Worm (Caenorhabditis elegans) whole organism, young adult: ENCODE data around the gene unc-80.

Source experiments
- B0035.1 ChIP-seq: sonication (generic microtip); optimal IDR thresholded peaks from 2 replicates; lab custom pipeline; 2016; ENCODE audit warnings: missing genetic modification characterization, mild to moderate bottlenecking, missing compliant biosample characterization, missing genotype, missing genetic modification reagents
- B0336.3 ChIP-seq: fragments of 200-800 bp; sonication (Bioruptor generic); IDR thresholded peaks from 2 replicates; pipeline ENCODE4 v1.3.6; 2022; ENCODE audit warnings: missing genetic modification characterization, missing compliant biosample characterization
- F22D6.2 ChIP-seq: sonication (generic microtip); optimal IDR thresholded peaks from 2 replicates; lab custom pipeline; 2016; ENCODE audit warnings: mild to moderate bottlenecking, missing genetic modification characterization, missing compliant biosample characterization
- F37B4.10 ChIP-seq: fragments of 200-800 bp; sonication (Bioruptor generic); IDR thresholded peaks from 2 replicates; pipeline ENCODE4 v1.3.6; 2022; ENCODE audit warnings: missing genetic modification characterization, missing compliant biosample characterization
- F52B5.7 ChIP-seq: sonication (generic microtip); optimal IDR thresholded peaks from 2 replicates; lab custom pipeline; 2016; ENCODE audit warnings: mild to moderate bottlenecking, missing genetic modification characterization, missing compliant biosample characterization
- Y53F4B.3 ChIP-seq: fragments of 200-800 bp; sonication (Bioruptor generic); IDR thresholded peaks from 2 replicates; pipeline ENCODE4 v1.3.6; 2022; ENCODE audit warnings: missing genetic modification reagents, missing genetic modification characterization, missing compliant biosample characterization
- Y67H2A.10 ChIP-seq: fragments of 200-800 bp; sonication (Bioruptor generic); conservative IDR thresholded peaks from 2 replicates; pipeline ENCODE4 v1.3.6; 2022; ENCODE audit warnings: missing genetic modification reagents, missing genetic modification characterization, missing compliant biosample characterization
- Y95B8A.8 ChIP-seq: fragments of 200-800 bp; sonication (Bioruptor generic); IDR thresholded peaks from 2 replicates; pipeline ENCODE4 v1.3.6; 2022; ENCODE audit warnings: missing genetic modification reagents, missing genetic modification characterization, missing compliant biosample characterization
- ama-1 ChIP-seq, 3 experiments: fragments of 150-350 bp in 1 of 3; sonication (generic microtip) in 2 of 3; optimal IDR thresholded peaks; 2 replicates each; lab custom pipeline; 2014 to 2018; ENCODE audit warnings: missing biosample characterization in 2 of 3, missing genetic modification characterization in 2 of 3, missing genetic modification reagents in 2 of 3
- athp-1 ChIP-seq: sonication (generic microtip); optimal IDR thresholded peaks from 2 replicates; lab custom pipeline; 2017; ENCODE audit warnings: mild to moderate bottlenecking, missing genetic modification characterization, missing compliant biosample characterization
- attf-3 ChIP-seq: fragments of 200-800 bp; sonication (Bioruptor generic); conservative IDR thresholded peaks from 2 replicates; pipeline ENCODE4 v1.3.6; 2022; ENCODE audit warnings: missing genetic modification reagents, missing genetic modification characterization, missing compliant biosample characterization
- bed-2 ChIP-seq: fragments of 200-800 bp; sonication (Bioruptor generic); IDR thresholded peaks from 2 replicates; pipeline ENCODE4 v1.3.6; 2022; ENCODE audit warnings: missing genetic modification reagents, missing genetic modification characterization, missing compliant biosample characterization
- cebp-2 ChIP-seq: fragments of 200-800 bp; sonication (Bioruptor generic); IDR thresholded peaks from 2 replicates; pipeline ENCODE4 v1.3.6; 2022; ENCODE audit warnings: missing genetic modification characterization, missing compliant biosample characterization
- ceh-100 ChIP-seq: fragments of 200-800 bp; sonication (Bioruptor generic); IDR thresholded peaks from 2 replicates; pipeline ENCODE4 v1.3.6; 2022; ENCODE audit warnings: missing genetic modification reagents, missing genetic modification characterization, missing compliant biosample characterization
- chd-7 ChIP-seq: sonication (generic microtip); optimal IDR thresholded peaks from 2 replicates; lab custom pipeline; 2016; ENCODE audit warnings: mild to moderate bottlenecking, missing genetic modification characterization, moderate library complexity, missing compliant biosample characterization
- die-1 ChIP-seq: sonication (generic microtip); optimal IDR thresholded peaks from 2 replicates; lab custom pipeline; 2016; ENCODE audit warnings: missing genotype, mild to moderate bottlenecking, missing genetic modification characterization, missing compliant biosample characterization
- egrh-3 ChIP-seq: fragments of 200-800 bp; sonication (Bioruptor generic); IDR thresholded peaks from 2 replicates; pipeline ENCODE4 v1.3.6; 2022; ENCODE audit warnings: missing genetic modification reagents, missing genetic modification characterization, missing compliant biosample characterization
- ekl-4 ChIP-seq: fragments of 200-800 bp; sonication (Bioruptor generic); IDR thresholded peaks from 2 replicates; pipeline ENCODE4 v1.3.6; 2022; ENCODE audit warnings: missing genetic modification reagents, missing genetic modification characterization, missing compliant biosample characterization
- ets-4 ChIP-seq: fragments of 200-800 bp; sonication (Bioruptor generic); optimal IDR thresholded peaks from 2 replicates; lab custom pipeline; 2018; ENCODE audit warnings: mild to moderate bottlenecking, missing genetic modification characterization, missing compliant biosample characterization
- fkh-3 ChIP-seq: sonication (generic microtip); optimal IDR thresholded peaks from 2 replicates; lab custom pipeline; 2016; ENCODE audit warnings: mild to moderate bottlenecking, missing genetic modification characterization, missing compliant biosample characterization
- him-1 ChIP-seq: sonication (generic microtip); optimal IDR thresholded peaks from 2 replicates; lab custom pipeline; 2016; ENCODE audit warnings: missing genotype, missing genetic modification reagents, missing genetic modification characterization, missing compliant biosample characterization
- hlh-12 ChIP-seq: sonication (generic microtip); optimal IDR thresholded peaks from 2 replicates; lab custom pipeline; 2016; ENCODE audit warnings: missing genetic modification characterization, missing compliant biosample characterization
- hmg-20 ChIP-seq: fragments of 200-800 bp; sonication (Bioruptor generic); IDR thresholded peaks from 2 replicates; pipeline ENCODE4 v1.3.6; 2022; ENCODE audit warnings: missing genetic modification reagents, missing genetic modification characterization, missing compliant biosample characterization
- hrde-1 ChIP-seq: sonication (generic microtip); optimal IDR thresholded peaks from 2 replicates; lab custom pipeline; 2016; ENCODE audit warnings: missing genetic modification characterization, mild to moderate bottlenecking, missing compliant biosample characterization, moderate library complexity, missing genotype, missing genetic modification reagents, borderline replicate concordance
- hsf-1 ChIP-seq: fragments of 200-800 bp; sonication (Bioruptor generic); IDR thresholded peaks from 2 replicates; pipeline ENCODE4 v1.3.6; 2022; ENCODE audit warnings: missing genetic modification reagents, missing genetic modification characterization, missing compliant biosample characterization
- let-607 ChIP-seq, 2 experiments: fragments of 200-800 bp in 1 of 2; sonication (Bioruptor generic) in 1 of 2; sonication (generic microtip) in 1 of 2; optimal IDR thresholded peaks; 2 replicates each; lab custom pipeline; 2016 to 2018; ENCODE audit warnings: mild to moderate bottlenecking in 2 of 2, missing compliant biosample characterization in 2 of 2, missing genetic modification characterization in 2 of 2, moderate library complexity in 2 of 2, missing genotype in 1 of 2
- lin-26 ChIP-seq: fragments of 200-800 bp; sonication (Bioruptor generic); IDR thresholded peaks from 2 replicates; pipeline ENCODE4 v1.3.6; 2022; ENCODE audit warnings: missing genetic modification reagents, missing genetic modification characterization, missing compliant biosample characterization
- lin-35 ChIP-seq, 3 experiments: fragments of 150-350 bp in 2 of 3; sonication (generic microtip) in 1 of 3; optimal IDR thresholded peaks; 2 replicates each; lab custom pipeline; 2014 to 2018; ENCODE audit warnings: missing biosample characterization in 3 of 3, missing genetic modification characterization in 3 of 3, missing genetic modification reagents in 3 of 3
- lin-40 ChIP-seq: sonication (generic microtip); optimal IDR thresholded peaks from 2 replicates; lab custom pipeline; 2016; ENCODE audit warnings: missing genetic modification characterization, mild to moderate bottlenecking, missing compliant biosample characterization, missing genotype, missing genetic modification reagents
- lir-1 ChIP-seq: fragments of 200-800 bp; sonication (Bioruptor generic); conservative IDR thresholded peaks from 2 replicates; pipeline ENCODE4 v1.3.6; 2022; ENCODE audit warnings: missing genetic modification reagents, missing genetic modification characterization, missing compliant biosample characterization
- madf-10 ChIP-seq: sonication (generic microtip); optimal IDR thresholded peaks from 2 replicates; lab custom pipeline; 2016; ENCODE audit warnings: mild to moderate bottlenecking, missing genetic modification characterization, missing compliant biosample characterization
- madf-3 ChIP-seq: fragments of 200-800 bp; sonication (Bioruptor generic); IDR thresholded peaks from 2 replicates; pipeline ENCODE4 v1.3.6; 2022; ENCODE audit warnings: missing genetic modification reagents, missing genetic modification characterization, missing compliant biosample characterization
- madf-6 ChIP-seq: fragments of 200-800 bp; sonication (Bioruptor generic); IDR thresholded peaks from 2 replicates; pipeline ENCODE4 v1.3.6; 2022; ENCODE audit warnings: missing genetic modification reagents, missing genetic modification characterization, missing compliant biosample characterization
- mcd-1 ChIP-seq: fragments of 200-800 bp; sonication (Bioruptor generic); IDR thresholded peaks from 2 replicates; pipeline ENCODE4 v1.3.6; 2022; ENCODE audit warnings: missing genetic modification reagents, missing genetic modification characterization, missing compliant biosample characterization
- nhr-27 ChIP-seq: fragments of 200-800 bp; sonication (Bioruptor generic); optimal IDR thresholded peaks from 2 replicates; lab custom pipeline; 2018; ENCODE audit warnings: mild to moderate bottlenecking, missing genetic modification characterization, moderate library complexity, missing compliant biosample characterization
- nhr-90 ChIP-seq: sonication (generic microtip); optimal IDR thresholded peaks from 2 replicates; lab custom pipeline; 2016; ENCODE audit warnings: missing genotype, mild to moderate bottlenecking, missing genetic modification characterization, missing compliant biosample characterization
- pha-4 ChIP-seq: fragments of 150-350 bp; sonication (generic microtip); optimal IDR thresholded peaks from 2 replicates; lab custom pipeline; 2014; ENCODE audit warnings: missing biosample characterization, missing genetic modification reagents, missing genetic modification characterization
- rpc-1 ChIP-seq, 2 experiments: fragments of 150-350 bp in 1 of 2; sonication (generic microtip) in 1 of 2; optimal IDR thresholded peaks; 2 replicates each; lab custom pipeline; 2014 to 2018; ENCODE audit warnings: missing biosample characterization in 1 of 2, missing genetic modification characterization in 1 of 2, missing genetic modification reagents in 1 of 2, missing genotype in 1 of 2
- unc-130 ChIP-seq: sonication (generic microtip); optimal IDR thresholded peaks from 2 replicates; lab custom pipeline; 2016; ENCODE audit warnings: missing genetic modification reagents, missing genetic modification characterization, missing compliant biosample characterization
- zfh-2 ChIP-seq: fragments of 200-800 bp; sonication (Bioruptor generic); conservative IDR thresholded peaks from 2 replicates; pipeline ENCODE4 v1.3.6; 2022; ENCODE audit warnings: missing genetic modification reagents, missing genetic modification characterization, missing compliant biosample characterization
- zim-3 ChIP-seq: sonication (generic microtip); optimal IDR thresholded peaks from 2 replicates; lab custom pipeline; 2017; ENCODE audit warnings: mild to moderate bottlenecking, missing genetic modification characterization, moderate library complexity, missing compliant biosample characterization
- ztf-18 ChIP-seq: sonication (generic microtip); optimal IDR thresholded peaks from 2 replicates; lab custom pipeline; 2016; ENCODE audit warnings: missing genotype, mild to moderate bottlenecking, missing genetic modification characterization, missing compliant biosample characterization
- ztf-26 ChIP-seq: sonication (generic microtip); optimal IDR thresholded peaks from 2 replicates; lab custom pipeline; 2017; ENCODE audit warnings: missing genetic modification characterization, missing compliant biosample characterization

The unc-80 gene

ce11 chrV:20838565-20838964 is 40.8 kb upstream of the unc-80 start, which contains the start of gene exos-7:
exos-7 (plus strand) TSS chrV:20838865.
- TF ChIP-seq ets-4, result no peak
- no peak for TF ChIP-seq B0035.1 (tag; lab: Kevin White, UChicago)
- TF ChIP-seq F22D6.2 (tag; lab: Kevin White, UChicago), result no peak
- no peak for TF ChIP-seq Y53F4B.3

ce11 chrV:20841484-20841883 is 37.9 kb upstream of the unc-80 start:
- TF ChIP-seq Y95B8A.8 (GFP tag; lab: Robert Waterston, UW) (0 out of 2 replicates have a peak, but pooled peaks have one; percentile 13), unc-130 (GFP tag; lab: Kevin White, UChicago) (peak; percentile 2), cebp-2 (no peak), him-1 (peak; percentile 50), bed-2 (GFP tag; lab: Robert Waterston, UW) (no peak), ekl-4 (GFP tag; lab: Robert Waterston, UW) (0 out of 2 replicates have a peak, but pooled peaks have one; percentile 27), zim-3 (tag; lab: Kevin White, UChicago) (peak; percentile 18), B0336.3 (GFP tag; lab: Robert Waterston, UW) (peak; percentile 27; the same call in 1 of the 2 replicates), hsf-1 (peak; percentile 58; the same call in 1 of the 2 replicates), ama-1 (optimal IDR thresholded peaks at IDR 0.05; lab: Kevin White, UChicago) (no peak), ama-1 (GFP tag; optimal IDR thresholded peaks at IDR 0.05; lab: Kevin White, UChicago) (peak in 1 of 2 experiments; percentile 47), zfh-2 (GFP tag; lab: Robert Waterston, UW) (no peak), rpc-1 (optimal IDR thresholded peaks at IDR 0.05; lab: Kevin White, UChicago) (no peak), rpc-1 (tag; optimal IDR thresholded peaks at IDR 0.05; lab: Kevin White, UChicago) (no peak), ztf-18 (no peak), hmg-20 (GFP tag; lab: Robert Waterston, UW) (no peak), lin-26 (0 out of 2 replicates have a peak, but pooled peaks have one; percentile 12)

DNA sequence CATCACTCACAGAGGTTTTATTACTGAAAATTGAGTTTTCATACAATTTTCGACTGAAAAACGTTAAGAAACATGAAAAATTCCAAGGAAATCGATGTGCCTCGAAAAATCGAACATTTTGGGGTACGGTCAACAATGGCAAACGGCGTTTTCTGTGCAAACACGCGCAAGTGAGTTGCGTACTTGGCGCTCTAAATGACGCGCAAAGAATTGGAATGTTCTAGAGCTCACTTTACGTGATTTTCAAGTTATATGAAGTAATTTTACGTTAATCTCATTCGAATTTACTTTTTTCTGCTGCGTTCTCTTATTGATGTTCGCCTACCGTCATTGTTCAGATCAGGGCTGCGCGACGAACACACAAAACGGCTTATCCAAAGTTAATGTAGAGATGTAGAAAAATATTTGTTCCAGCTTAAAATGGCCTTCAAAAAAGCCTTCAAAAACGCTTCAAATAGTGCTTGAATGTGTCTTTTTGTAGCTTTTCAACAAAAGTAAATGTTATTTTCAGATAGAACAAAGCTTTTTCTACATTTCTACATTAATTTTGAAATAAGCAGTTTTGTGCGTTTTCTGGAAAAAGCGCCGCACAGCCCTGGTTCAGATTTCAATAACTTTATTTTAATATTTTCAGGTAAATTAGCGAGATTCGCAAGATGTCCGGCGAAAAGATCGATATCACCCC is 33.7 kb upstream of the unc-80 start, which contains the start of the genes F31D4.2 and fkb-6:
F31D4.2 (minus strand) TSS at position 23 of the 685 bp plus-strand sequence.
fkb-6 (plus strand) TSS at position 635 of the 685 bp plus-strand sequence.
- TF ChIP-seq athp-1 (peak; percentile 26), hrde-1 (tag; lab: Kevin White, UChicago) (no peak), nhr-27 (tag; lab: Kevin White, UChicago) (no peak), ceh-100 (GFP tag; lab: Robert Waterston, UW) (peak; percentile 50; the same call in 1 of the 2 replicates), F52B5.7 (no peak), fkh-3 (tag; lab: Kevin White, UChicago) (no peak), hlh-12 (tag; lab: Kevin White, UChicago) (no peak), ama-1 (optimal IDR thresholded peaks at IDR 0.05; lab: Kevin White, UChicago) (no peak), ama-1 (GFP tag; optimal IDR thresholded peaks at IDR 0.05; lab: Kevin White, UChicago) (no peak), Y53F4B.3 (no peak), ets-4 (no peak), pha-4 (tag; lab: Kevin White, UChicago) (no peak), rpc-1 (optimal IDR thresholded peaks at IDR 0.05; lab: Kevin White, UChicago) (peak; percentile 30), rpc-1 (tag; optimal IDR thresholded peaks at IDR 0.05; lab: Kevin White, UChicago) (no peak), ztf-26 (tag; lab: Kevin White, UChicago) (no peak), lin-40 (tag; lab: Kevin White, UChicago) (peak; percentile 57), lin-35 (GFP tag; optimal IDR thresholded peaks at IDR 0.05; lab: Kevin White, UChicago) (peak in 1 of 3 experiments; percentile 64), Y67H2A.10 (GFP tag; lab: Robert Waterston, UW) (no peak), attf-3 (GFP tag; lab: Robert Waterston, UW) (0 out of 2 replicates have a peak, but pooled peaks have one; percentile 44), die-1 (tag; lab: Kevin White, UChicago) (no peak), F37B4.10 (GFP tag; lab: Robert Waterston, UW) (no peak), chd-7 (tag; lab: Kevin White, UChicago) (no peak), nhr-90 (tag; lab: Kevin White, UChicago) (no peak), madf-6 (peak; percentile 72), hmg-20 (GFP tag; lab: Robert Waterston, UW) (no peak; the same call in 1 of the 2 replicates), egrh-3 (GFP tag; lab: Robert Waterston, UW) (0 out of 2 replicates have a peak, but pooled peaks have one; percentile 4), madf-10 (peak; percentile 6), lir-1 (0 out of 2 replicates have a peak, but pooled peaks have one; percentile 6), mcd-1 (GFP tag; lab: Robert Waterston, UW) (peak; percentile 70), let-607 (tag; optimal IDR thresholded peaks at IDR 0.05; lab: Kevin White, UChicago) (no peak), madf-3 (GFP tag; lab: Robert Waterston, UW) (0 out of 2 replicates have a peak, but pooled peaks have one; percentile 25)
